Worm (Caenorhabditis elegans) whole organism, early embryonic: ENCODE results near the gene git-1.

Source experiments
- B0310.2 ChIP-seq: sonication (generic microtip); optimal IDR thresholded peaks from 2 replicates; lab custom pipeline; 2016; ENCODE audit warnings: mild to moderate bottlenecking, missing genetic modification characterization, missing compliant biosample characterization
- F13C5.2 ChIP-seq: sonication (generic microtip); optimal IDR thresholded peaks from 2 replicates; lab custom pipeline; 2017; ENCODE audit warnings: mild to moderate bottlenecking, missing genetic modification characterization, inconsistent platforms, missing compliant biosample characterization
- aly-1 ChIP-seq: sonication (generic microtip); optimal IDR thresholded peaks from 2 replicates; lab custom pipeline; 2016; ENCODE audit warnings: missing genetic modification characterization, missing compliant biosample characterization
- ama-1 ChIP-seq: fragments of 150-350 bp; optimal IDR thresholded peaks from 2 replicates; lab custom pipeline; 2014
- ceh-13 ChIP-seq: fragments of 200-800 bp; sonication (Bioruptor generic); optimal IDR thresholded peaks from 2 replicates; lab custom pipeline; 2018; ENCODE audit warnings: mild to moderate bottlenecking, missing genetic modification characterization, missing compliant biosample characterization
- ceh-36 ChIP-seq: sonication (generic microtip); optimal IDR thresholded peaks from 2 replicates; lab custom pipeline; 2016; ENCODE audit warnings: missing genetic modification characterization, inconsistent platforms, missing compliant biosample characterization
- ets-7 ChIP-seq: sonication (generic microtip); optimal IDR thresholded peaks from 2 replicates; lab custom pipeline; 2016; ENCODE audit warnings: missing genotype, missing genetic modification characterization, missing compliant biosample characterization
- flt-1 ChIP-seq: fragments of 200-800 bp; sonication (Bioruptor generic); IDR thresholded peaks from 2 replicates; pipeline ENCODE4 v1.3.6; 2022; ENCODE audit warnings: missing genetic modification characterization, missing compliant biosample characterization
- hmbx-1 ChIP-seq: sonication (generic microtip); optimal IDR thresholded peaks from 2 replicates; lab custom pipeline; 2016; ENCODE audit warnings: mild to moderate bottlenecking, missing genetic modification characterization, missing compliant biosample characterization
- hmg-4 ChIP-seq: fragments of 200-800 bp; sonication (Bioruptor generic); optimal IDR thresholded peaks from 2 replicates; lab custom pipeline; 2018; ENCODE audit warnings: mild to moderate bottlenecking, missing genetic modification characterization, missing compliant biosample characterization
- hnd-1 ChIP-seq: sonication (generic microtip); optimal IDR thresholded peaks from 2 replicates; lab custom pipeline; 2016; ENCODE audit warnings: missing genetic modification characterization, missing compliant biosample characterization
- pes-1 ChIP-seq: fragments of 200-800 bp; sonication (Bioruptor generic); IDR thresholded peaks from 2 replicates; pipeline ENCODE4 v1.3.6; 2022; ENCODE audit warnings: missing genetic modification reagents, missing genetic modification characterization, missing compliant biosample characterization
- scrt-1 ChIP-seq: fragments of 200-800 bp; sonication (Bioruptor generic); IDR thresholded peaks from 2 replicates; pipeline ENCODE4 v1.3.6; 2022; ENCODE audit warnings: missing genetic modification characterization, missing compliant biosample characterization
- sea-1 ChIP-seq: fragments of 200-800 bp; sonication (Bioruptor generic); conservative IDR thresholded peaks from 2 replicates; pipeline ENCODE4 v1.3.6; 2022; ENCODE audit warnings: missing genetic modification characterization, missing compliant biosample characterization
- tbx-11 ChIP-seq: fragments of 200-800 bp; sonication (Bioruptor generic); IDR thresholded peaks from 2 replicates; pipeline ENCODE4 v1.3.6; 2022; ENCODE audit warnings: missing genetic modification characterization, missing compliant biosample characterization
- tbx-37 ChIP-seq: fragments of 200-800 bp; sonication (Bioruptor generic); conservative IDR thresholded peaks from 2 replicates; pipeline ENCODE4 v1.3.6; 2022; ENCODE audit warnings: missing genetic modification reagents, missing genetic modification characterization, missing compliant biosample characterization
- tra-4 ChIP-seq: sonication (generic microtip); optimal IDR thresholded peaks from 2 replicates; lab custom pipeline; 2017; ENCODE audit warnings: missing genetic modification characterization, missing compliant biosample characterization

Gene git-1

ce11 chrX:10482272-10482671 is 42.4 kb upstream of the git-1 start:
- no peak for TF ChIP-seq ceh-13
- TF ChIP-seq F13C5.2, result no peak
- TF ChIP-seq hnd-1 (tag; lab: Kevin White, UChicago), result no peak
- TF ChIP-seq sea-1 (GFP tag; lab: Robert Waterston, UW), result no peak

DNA sequence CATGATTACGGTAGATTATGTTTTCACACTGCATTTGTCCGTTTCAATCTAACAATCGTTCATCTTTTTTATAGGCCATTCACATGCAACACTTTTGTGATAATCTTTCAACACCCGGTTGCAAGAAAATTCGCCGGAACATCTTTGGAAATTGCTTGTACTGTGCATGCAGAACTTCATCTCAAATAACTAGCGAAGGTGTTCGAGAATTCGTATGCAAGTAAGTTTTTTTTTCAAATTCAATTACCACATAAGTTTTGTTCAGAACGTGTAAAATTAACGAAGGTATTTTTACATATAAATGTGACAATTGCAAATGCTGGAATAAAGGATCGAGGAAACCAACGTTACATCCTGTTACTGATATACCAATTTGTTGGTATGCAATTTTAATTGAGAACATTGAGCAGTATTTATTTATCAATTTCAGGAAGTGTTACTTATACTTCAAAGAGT is 39.4 kb upstream of the git-1 start, which contains the start of gene C33D3.3:
Gene C33D3.3 (plus strand): TSS at position 51 of the 456 bp plus-strand sequence.
- TF ChIP-seq F13C5.2, result no peak
- TF ChIP-seq scrt-1 (GFP tag; lab: Robert Waterston, UW), result no peak
- no peak for TF ChIP-seq tbx-37
- no peak for TF ChIP-seq tra-4 (tag; lab: Kevin White, UChicago)

- TF ChIP-seq B0310.2 (tag; lab: Kevin White, UChicago), result no peak
- TF ChIP-seq ceh-13, result no peak
- TF ChIP-seq tbx-11 (GFP tag; lab: Robert Waterston, UW), result no peak
- TF ChIP-seq tbx-37, result no peak
- TF ChIP-seq flt-1 (GFP tag; lab: Robert Waterston, UW), result no peak
- no peak for TF ChIP-seq F13C5.2
- TF ChIP-seq ama-1 (lab: Kevin White, UChicago), result no peak
- no peak for TF ChIP-seq pes-1 (GFP tag; lab: Robert Waterston, UW)
These were observed 35.9 kb upstream of the git-1 start, which contains the start of gene C33D3.4 for ce11 chrX:10488763-10489162. Gene C33D3.4 (plus strand): TSS chrX:10489063.

DNA sequence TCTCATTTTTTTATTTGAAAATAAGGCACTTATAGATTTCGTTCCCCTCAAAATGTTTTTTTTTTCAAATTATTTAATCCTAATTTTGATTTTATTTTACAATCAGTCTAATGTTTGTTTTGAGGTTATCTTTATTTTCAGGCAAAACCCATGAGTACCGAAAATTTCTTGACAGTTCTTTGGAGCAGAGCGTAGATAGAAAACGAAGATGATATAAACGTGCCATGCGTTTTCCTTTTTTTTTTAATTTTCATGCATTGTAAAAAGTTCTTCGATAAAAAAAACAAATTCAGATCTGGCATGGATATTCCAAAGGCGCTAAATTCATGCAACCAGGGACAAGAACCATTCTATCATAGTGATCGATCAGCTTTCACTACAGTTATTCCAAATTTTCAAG is 33.7 kb upstream of the git-1 start, which contains the start of gene C33D3.5:
Gene C33D3.5 (plus strand): TSS at position 301 of the 400 bp plus-strand sequence.
- TF ChIP-seq pes-1 (GFP tag; lab: Robert Waterston, UW) (no peak), flt-1 (GFP tag; lab: Robert Waterston, UW) (no peak), hnd-1 (tag; lab: Kevin White, UChicago) (no peak), ama-1 (lab: Kevin White, UChicago) (no peak), ets-7 (tag; lab: Kevin White, UChicago) (no peak), ceh-36 (tag; lab: Kevin White, UChicago) (no peak), hmg-4 (GFP tag; lab: Kevin White, UChicago) (no peak), F13C5.2 (no peak), tbx-37 (no peak), tra-4 (tag; lab: Kevin White, UChicago) (no peak), B0310.2 (tag; lab: Kevin White, UChicago) (no peak), hmbx-1 (no peak), aly-1 (tag; lab: Kevin White, UChicago) (no peak), ceh-13 (no peak), tbx-11 (GFP tag; lab: Robert Waterston, UW) (no peak), scrt-1 (GFP tag; lab: Robert Waterston, UW) (no peak), sea-1 (GFP tag; lab: Robert Waterston, UW) (no peak)

DNA sequence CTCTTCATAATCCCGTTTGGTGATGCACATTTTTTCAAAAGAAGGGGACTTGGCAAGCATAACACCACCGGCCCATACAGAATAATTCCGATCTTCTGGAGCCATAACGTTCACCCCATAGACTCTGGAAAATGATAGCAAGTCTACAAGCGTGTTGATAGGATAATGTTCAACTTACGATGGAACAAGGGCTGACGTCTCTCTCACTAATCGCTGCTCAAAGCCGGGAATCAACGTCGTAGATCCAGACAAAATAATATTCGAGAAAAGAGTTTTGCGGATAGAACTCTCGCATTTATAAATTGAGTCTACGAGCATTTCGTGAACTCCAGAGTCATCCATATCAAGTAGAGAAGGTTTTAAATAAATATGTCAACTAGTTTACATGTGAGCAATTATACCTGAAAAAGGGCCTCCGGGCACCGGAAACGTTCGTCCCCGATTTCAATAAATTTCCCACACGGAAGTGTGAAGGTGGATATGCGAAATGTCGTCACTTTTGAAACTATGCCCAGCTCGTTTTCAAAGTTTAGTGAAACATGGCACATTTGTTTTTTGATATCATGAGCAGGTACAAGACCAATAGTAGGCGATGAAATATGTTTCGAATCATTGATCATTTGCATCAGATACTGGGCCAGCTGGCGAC is 32.7 kb upstream of the git-1 start:
- TF ChIP-seq tbx-11 (GFP tag; lab: Robert Waterston, UW), result no peak
- TF ChIP-seq aly-1 (tag; lab: Kevin White, UChicago), result no peak

DNA sequence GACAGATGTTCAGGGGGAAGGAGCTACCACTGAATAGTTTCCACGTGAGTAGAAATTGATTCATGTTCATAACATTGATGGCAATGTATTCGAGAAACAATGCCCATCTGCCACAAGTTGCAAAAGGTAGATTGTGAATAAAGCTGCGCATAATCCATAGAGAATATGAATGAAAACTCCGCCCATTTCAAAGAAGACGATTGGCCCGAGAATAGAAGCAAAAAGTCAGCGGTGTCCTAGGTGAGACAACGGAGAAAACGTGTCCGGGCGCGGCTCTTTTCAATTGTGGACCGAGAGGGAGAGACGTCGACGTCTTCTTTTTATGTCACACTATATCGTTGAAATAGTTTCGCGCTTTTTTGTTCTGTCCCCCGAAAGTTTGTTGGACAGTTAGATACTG is 25.1 kb upstream of the git-1 start, which contains the start of gene vab-3:
Gene vab-3 (plus strand): TSS at position 301 of the 400 bp plus-strand sequence.
- TF ChIP-seq F13C5.2 (no peak), sea-1 (GFP tag; lab: Robert Waterston, UW) (no peak), ama-1 (lab: Kevin White, UChicago) (no peak), hmbx-1 (no peak), tbx-37 (no peak)

ce11 chrX:10503393-10503792 is 21.3 kb upstream of the git-1 start:
- TF ChIP-seq F13C5.2, result no peak
- no peak for TF ChIP-seq ceh-13
- no peak for TF ChIP-seq ama-1 (lab: Kevin White, UChicago)
- no peak for TF ChIP-seq aly-1 (tag; lab: Kevin White, UChicago)
- no peak for TF ChIP-seq sea-1 (GFP tag; lab: Robert Waterston, UW)
- TF ChIP-seq ets-7 (tag; lab: Kevin White, UChicago), result no peak
- no peak for TF ChIP-seq hmbx-1
- TF ChIP-seq ceh-36 (tag; lab: Kevin White, UChicago), result no peak
- no peak for TF ChIP-seq tbx-37
- TF ChIP-seq tbx-11 (GFP tag; lab: Robert Waterston, UW), result no peak

DNA sequence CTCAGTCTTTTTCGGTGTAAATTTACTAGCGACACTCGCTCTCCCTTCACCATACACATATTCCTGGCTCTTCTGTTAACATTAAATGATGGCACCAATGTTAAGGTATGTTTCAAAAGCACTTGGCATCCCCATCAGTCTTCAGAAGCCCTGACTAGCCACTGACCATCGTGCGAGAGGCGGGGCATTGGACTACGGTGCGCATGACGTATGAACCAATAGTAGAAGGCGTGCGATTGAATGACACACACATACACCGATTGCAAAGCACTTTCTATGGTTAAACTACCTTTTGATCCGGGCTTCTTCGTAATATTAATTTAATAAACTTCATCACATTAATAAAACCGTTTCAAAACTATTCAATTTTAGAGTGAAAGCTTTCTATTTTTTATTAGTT is 19.5 kb upstream of the git-1 start:
- TF ChIP-seq F13C5.2 (no peak), scrt-1 (GFP tag; lab: Robert Waterston, UW) (no peak), aly-1 (tag; lab: Kevin White, UChicago) (no peak), ceh-13 (no peak), sea-1 (GFP tag; lab: Robert Waterston, UW) (no peak), ets-7 (tag; lab: Kevin White, UChicago) (no peak), tbx-37 (no peak), hnd-1 (tag; lab: Kevin White, UChicago) (no peak), ama-1 (lab: Kevin White, UChicago) (no peak), hmg-4 (GFP tag; lab: Kevin White, UChicago) (no peak), pes-1 (GFP tag; lab: Robert Waterston, UW) (no peak), ceh-36 (tag; lab: Kevin White, UChicago) (no peak), flt-1 (GFP tag; lab: Robert Waterston, UW) (no peak)
